Worm (Caenorhabditis elegans): Measurements from ENCODE around the gene gcy-34.
A peak's percentile ranks its signal among the peaks of the same experiment; 100 is the strongest.

ce11 chrV:13374532-13374931, 11.2 kb downstream of the gcy-34 start:
- TF ChIP-seq ztf-11 (tag; optimal IDR thresholded peaks at IDR 0.05), result no peak
- no peak for TF ChIP-seq ceh-82 (tag; optimal IDR thresholded peaks at IDR 0.05)
- TF ChIP-seq skn-1 (tag; optimal IDR thresholded peaks at IDR 0.05), result no peak
- TF ChIP-seq egl-27 (tag; optimal IDR thresholded peaks at IDR 0.05), result peak; percentile 62
- TF ChIP-seq alr-1 (tag; optimal IDR thresholded peaks at IDR 0.05), result no peak
- no peak for TF ChIP-seq unc-55 (GFP tag; optimal IDR thresholded peaks at IDR 0.05)
- TF ChIP-seq nhr-12 (tag; optimal IDR thresholded peaks at IDR 0.05), result no peak
- TF ChIP-seq mdl-1 (tag; optimal IDR thresholded peaks at IDR 0.05), result no peak
- peak; percentile 15 for TF ChIP-seq blmp-1 (tag; optimal IDR thresholded peaks at IDR 0.05; ENCODE audit: insufficient read depth)
- TF ChIP-seq nhr-25 (tag; optimal IDR thresholded peaks at IDR 0.05), result peak; percentile 84
- no peak for TF ChIP-seq nhr-237 (tag; optimal IDR thresholded peaks at IDR 0.05)

All from whole organism, L2 larva.